Fruit fly (Drosophila melanogaster): ENCODE data around the gene Slimp.

Gene Slimp

DNA sequence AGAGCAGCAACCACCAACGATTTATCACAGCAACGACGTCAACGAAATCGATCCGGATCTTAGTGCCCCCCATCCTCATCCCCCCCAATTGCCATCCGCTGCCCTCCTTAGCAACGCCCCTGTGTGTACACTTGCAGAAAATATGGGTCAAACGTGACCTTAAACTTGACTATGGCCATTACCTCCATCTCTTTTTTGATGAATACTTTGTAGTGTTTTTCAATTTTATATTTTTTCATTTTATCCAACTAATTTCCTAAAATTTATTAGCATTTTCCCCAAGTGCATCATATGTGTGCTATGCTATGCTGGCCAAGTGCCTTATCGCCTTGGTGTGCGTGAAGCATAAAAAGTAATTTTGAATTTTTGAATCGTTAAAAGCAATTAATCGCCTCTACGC lies 5.8 kb downstream of the Slimp start (continued):
- TF ChIP-seq CG31627 (GFP tag; optimal IDR thresholded peaks at IDR 0.05) (peak; percentile 80), dsx (GFP tag; optimal IDR thresholded peaks at IDR 0.05; ENCODE audit: poor library complexity, severe bottlenecking) (peak; percentile 87), CG3032 (tag; optimal IDR thresholded peaks at IDR 0.05) (peak; percentile 92), topi (GFP tag; optimal IDR thresholded peaks at IDR 0.05) (peak; percentile 83), CG6808 (GFP tag; optimal IDR thresholded peaks at IDR 0.05) (peak; percentile 89), acj6 (GFP tag; optimal IDR thresholded peaks at IDR 0.05) (peak; percentile 84), esn (GFP tag; optimal IDR thresholded peaks at IDR 0.05) (peak; percentile 87), Sox102F (GFP tag; optimal IDR thresholded peaks at IDR 0.05) (peak; percentile 74), CG34406 (GFP tag; optimal IDR thresholded peaks at IDR 0.05) (peak; percentile 77), achi (GFP tag; optimal IDR thresholded peaks at IDR 0.05) (peak; percentile 85), CG4318 (GFP tag; optimal IDR thresholded peaks at IDR 0.05) (peak; percentile 68), fkh (GFP tag; optimal IDR thresholded peaks at IDR 0.05) (no peak), CG7368 (GFP tag; optimal IDR thresholded peaks at IDR 0.05) (peak; percentile 83), CG6163 (GFP tag; IDR thresholded peaks at IDR 0.05) (peak; percentile 94), CG10631 (GFP tag; optimal IDR thresholded peaks at IDR 0.05) (peak; percentile 91), net (GFP tag; optimal IDR thresholded peaks at IDR 0.05) (peak; percentile 77), CG10669 (GFP tag; optimal IDR thresholded peaks at IDR 0.05) (peak; percentile 87), Lpt (GFP tag; optimal IDR thresholded peaks at IDR 0.05) (peak; percentile 69), Sox15 (GFP tag; optimal IDR thresholded peaks at IDR 0.05) (peak; percentile 76), Ets21C (GFP tag; optimal IDR thresholded peaks at IDR 0.05) (peak; percentile 66), CG32006 (GFP tag; optimal IDR thresholded peaks at IDR 0.05) (peak; percentile 85), CG9139 (GFP tag; optimal IDR thresholded peaks at IDR 0.05) (peak; percentile 82), Gug (GFP tag; IDR thresholded peaks at IDR 0.05) (peak; percentile 61), CG11902 (GFP tag; optimal IDR thresholded peaks at IDR 0.05) (peak; percentile 84), CG3919 (GFP tag; optimal IDR thresholded peaks at IDR 0.05) (peak; percentile 91), Blimp-1 (GFP tag; optimal IDR thresholded peaks at IDR 0.05) (peak; percentile 49), Hr38 (GFP tag; optimal IDR thresholded peaks at IDR 0.05) (no peak), OdsH (GFP tag; optimal IDR thresholded peaks at IDR 0.05) (peak; percentile 86), dac (GFP tag; optimal IDR thresholded peaks at IDR 0.05) (peak; percentile 67)

DNA sequence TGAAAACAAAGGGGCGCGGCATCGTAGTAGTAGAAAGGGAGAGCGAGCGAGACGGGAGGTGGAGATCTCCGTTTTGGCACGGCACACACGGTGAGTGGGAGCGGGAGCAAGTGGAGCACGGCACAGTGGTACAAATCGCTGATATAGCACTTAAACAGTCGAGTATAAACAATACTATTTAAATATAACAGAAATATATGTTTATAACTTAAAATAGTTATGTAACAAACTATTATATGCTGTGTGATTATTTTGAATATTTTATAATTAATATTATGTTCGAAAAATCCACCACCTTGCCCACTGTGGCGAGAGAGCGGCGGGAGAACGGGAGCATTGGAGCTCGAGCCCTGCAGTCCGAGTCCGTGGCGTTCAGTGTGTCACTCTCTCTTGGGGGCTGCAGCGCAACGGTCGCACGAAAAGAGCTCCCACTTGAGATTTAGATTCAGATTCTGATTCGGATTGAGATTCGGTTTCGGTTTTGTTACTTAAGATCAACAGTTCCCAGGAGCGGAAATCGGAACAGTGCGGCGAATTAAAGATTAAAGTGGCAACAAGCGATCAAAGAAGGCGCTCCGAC lies 7.7 kb downstream of the Slimp start, which contains the start of gene Kal1:
Gene Kal1, plus strand, starts transcription at position 383 of the 580 bp plus-strand sequence.
- TF ChIP-seq CG8319 (GFP tag; optimal IDR thresholded peaks at IDR 0.05) (peak; percentile 94), topi (GFP tag; optimal IDR thresholded peaks at IDR 0.05) (peak; percentile 93), achi (GFP tag; optimal IDR thresholded peaks at IDR 0.05) (peak; percentile 98), CG7368 (GFP tag; optimal IDR thresholded peaks at IDR 0.05) (peak; percentile 97), ss (GFP tag; optimal IDR thresholded peaks at IDR 0.05) (peak; percentile 99), spab (GFP tag; optimal IDR thresholded peaks at IDR 0.05) (peak; percentile 98), Sox15 (GFP tag; optimal IDR thresholded peaks at IDR 0.05) (peak; percentile 94), Eip78C (GFP tag) (peak; percentile 99), esn (GFP tag; optimal IDR thresholded peaks at IDR 0.05) (peak; percentile 98), CG11902 (GFP tag; optimal IDR thresholded peaks at IDR 0.05) (peak; percentile 92), salr (GFP tag; optimal IDR thresholded peaks at IDR 0.05) (peak; percentile 91 to 94), Blimp-1 (GFP tag; optimal IDR thresholded peaks at IDR 0.05) (peak; percentile 94), CG10631 (GFP tag; optimal IDR thresholded peaks at IDR 0.05) (peak; percentile 97), CG8632 (GFP tag; optimal IDR thresholded peaks at IDR 0.05) (peak; percentile 98), CG11294 (GFP tag; IDR thresholded peaks at IDR 0.05) (peak; percentile 94), Smox (GFP tag; optimal IDR thresholded peaks at IDR 0.05) (peak; percentile 93), Hr38 (GFP tag; optimal IDR thresholded peaks at IDR 0.05) (no peak), CG16779 (tag; optimal IDR thresholded peaks at IDR 0.05) (peak; percentile 97), CG6163 (GFP tag; IDR thresholded peaks at IDR 0.05) (peak; percentile 98), pdm3 (GFP tag; optimal IDR thresholded peaks at IDR 0.05) (peak; percentile 91), CG10669 (GFP tag; optimal IDR thresholded peaks at IDR 0.05) (peak; percentile 97), CG3919 (GFP tag; optimal IDR thresholded peaks at IDR 0.05) (peak; percentile 98), net (GFP tag; optimal IDR thresholded peaks at IDR 0.05) (peak; percentile 97), CG31627 (GFP tag; optimal IDR thresholded peaks at IDR 0.05) (peak; percentile 84), Ets96B (tag; optimal IDR thresholded peaks at IDR 0.05) (peak; percentile 99), eg (GFP tag; IDR thresholded peaks at IDR 0.05) (peak; percentile 97), cyc (GFP tag; optimal IDR thresholded peaks at IDR 0.05) (peak; percentile 91), CG6854 (GFP tag; optimal IDR thresholded peaks at IDR 0.05) (peak; percentile 98), fd85E (GFP tag; optimal IDR thresholded peaks at IDR 0.05) (peak; percentile 92), Lpt (GFP tag; optimal IDR thresholded peaks at IDR 0.05) (peak; percentile 93), CG8119 (GFP tag; IDR thresholded peaks at IDR 0.05) (peak; percentile 99), CG3032 (tag; optimal IDR thresholded peaks at IDR 0.05) (peak; percentile 98), vri (GFP tag; optimal IDR thresholded peaks at IDR 0.05) (peak; percentile 96), fkh (GFP tag; optimal IDR thresholded peaks at IDR 0.05) (peak; percentile 36), acj6 (GFP tag; optimal IDR thresholded peaks at IDR 0.05) (peak; percentile 98)

Measured in whole organism, prepupa.